Fruit fly (Drosophila melanogaster) whole organism, embryonic: ENCODE measurements around the gene MSBP.

Experiments used
- CG10209 ChIP-seq: fragments of 200-800 bp; sonication (Bioruptor generic); optimal IDR thresholded peaks from 3 replicates; lab custom pipeline; 2017; ENCODE audit warnings: missing biosample characterization, mild to moderate bottlenecking, missing genetic modification characterization, missing genetic modification reagents
- CG12299 ChIP-seq: fragments of 200-800 bp; sonication (Bioruptor generic); optimal IDR thresholded peaks from 2 replicates; lab custom pipeline; 2018; ENCODE audit warnings: missing biosample characterization, mild to moderate bottlenecking, missing genetic modification characterization
- CG12391 ChIP-seq: fragments of 200-800 bp; sonication (Bioruptor generic); optimal IDR thresholded peaks from 3 replicates; lab custom pipeline; 2018; ENCODE audit warnings: missing biosample characterization, mild to moderate bottlenecking, missing genetic modification characterization, moderate library complexity
- CG15514 ChIP-seq: fragments of 200-800 bp; sonication (Bioruptor generic); optimal IDR thresholded peaks from 3 replicates; lab custom pipeline; 2017; ENCODE audit warnings: missing biosample characterization, missing genetic modification characterization, mild to moderate bottlenecking, moderate library complexity, missing genetic modification reagents
- CG1603 ChIP-seq: fragments of 200-800 bp; sonication (Bioruptor generic); optimal IDR thresholded peaks from 2 replicates; lab custom pipeline; 2019; ENCODE audit warnings: missing biosample characterization, mild to moderate bottlenecking, missing genetic modification characterization, moderate library complexity
- CG17186 ChIP-seq: fragments of 200-800 bp; sonication (Bioruptor generic); optimal IDR thresholded peaks from 3 replicates; lab custom pipeline; 2017; ENCODE audit warnings: missing biosample characterization, missing genetic modification reagents, missing genetic modification characterization
- CG1792 ChIP-seq: fragments of 200-800 bp; sonication (Bioruptor generic); optimal IDR thresholded peaks from 2 replicates; lab custom pipeline; 2016; ENCODE audit warnings: missing biosample characterization, missing genetic modification characterization
- CG30403 ChIP-seq: fragments of 200-800 bp; sonication (Bioruptor generic); optimal IDR thresholded peaks from 3 replicates; lab custom pipeline; 2016; ENCODE audit warnings: missing biosample characterization, missing genetic modification characterization
- CG32532 ChIP-seq: fragments of 200-800 bp; sonication (Bioruptor generic); IDR thresholded peaks from 2 replicates; pipeline ENCODE4 v1.3.6; 2022; ENCODE audit warnings: missing biosample characterization, missing genetic modification characterization
- CG33557 ChIP-seq: fragments of 200-800 bp; sonication (Bioruptor generic); optimal IDR thresholded peaks from 2 replicates; lab custom pipeline; 2019; ENCODE audit warnings: missing biosample characterization, mild to moderate bottlenecking, missing genetic modification characterization, moderate library complexity
- CG34422 ChIP-seq: fragments of 200-800 bp; sonication (Bioruptor generic); IDR thresholded peaks from 3 replicates; pipeline ENCODE4 v1.3.6; 2022; ENCODE audit warnings: missing biosample characterization, missing genetic modification characterization
- CG6175 ChIP-seq: fragments of 200-800 bp; sonication (Bioruptor generic); IDR thresholded peaks from 3 replicates; pipeline ENCODE4 v1.3.6; 2022; ENCODE audit warnings: missing biosample characterization, missing genetic modification characterization
- CG6683 ChIP-seq: fragments of 200-800 bp; sonication (Bioruptor generic); optimal IDR thresholded peaks from 2 replicates; lab custom pipeline; 2017; ENCODE audit warnings: missing biosample characterization, mild to moderate bottlenecking, missing genetic modification characterization, missing genetic modification reagents
- CG6765 ChIP-seq: fragments of 200-800 bp; sonication (Bioruptor generic); optimal IDR thresholded peaks from 3 replicates; lab custom pipeline; 2017; ENCODE audit warnings: missing biosample characterization, mild to moderate bottlenecking, missing genetic modification characterization
- CG6854 ChIP-seq: fragments of 200-800 bp; sonication (Bioruptor generic); optimal IDR thresholded peaks from 3 replicates; lab custom pipeline; 2017; ENCODE audit warnings: missing biosample characterization, mild to moderate bottlenecking, missing genetic modification characterization
- CG7357 ChIP-seq: fragments of 200-800 bp; sonication (Bioruptor generic); IDR thresholded peaks from 3 replicates; pipeline ENCODE4 v1.3.6; 2022; ENCODE audit warnings: missing biosample characterization, missing genetic modification characterization
- CG7928 ChIP-seq: fragments of 200-800 bp; sonication (Bioruptor generic); optimal IDR thresholded peaks from 2 replicates; lab custom pipeline; 2017; ENCODE audit warnings: missing biosample characterization, mild to moderate bottlenecking, missing genetic modification characterization
- CG8290 ChIP-seq, 3 experiments: fragments of 200-800 bp; sonication (Bioruptor generic); optimal IDR thresholded peaks; 2 replicates each; lab custom pipeline; 2016 to 2019; ENCODE audit warnings: missing biosample characterization in 3 of 3, missing genetic modification characterization in 3 of 3, mild to moderate bottlenecking in 2 of 3, moderate library complexity in 1 of 3
- CG8388 ChIP-seq: fragments of 200-800 bp; sonication (Bioruptor generic); optimal IDR thresholded peaks from 2 replicates; lab custom pipeline; 2019; ENCODE audit warnings: missing biosample characterization, mild to moderate bottlenecking, missing genetic modification characterization, moderate library complexity
- CG8924 ChIP-seq: fragments of 200-800 bp; optimal IDR thresholded peaks from 3 replicates; lab custom pipeline; 2019; ENCODE audit warnings: missing biosample characterization, mild to moderate bottlenecking, missing genetic modification characterization, moderate library complexity
- CG9727 ChIP-seq: fragments of 200-800 bp; sonication (Bioruptor generic); optimal IDR thresholded peaks from 3 replicates; lab custom pipeline; 2017; ENCODE audit warnings: missing biosample characterization, mild to moderate bottlenecking, missing genetic modification characterization
- CG9797 ChIP-seq: fragments of 200-800 bp; sonication (Bioruptor generic); optimal IDR thresholded peaks from 3 replicates; lab custom pipeline; 2018; ENCODE audit warnings: missing biosample characterization, mild to moderate bottlenecking, missing genetic modification characterization
- Dll ChIP-seq: fragments of 200-800 bp; sonication (Bioruptor generic); IDR thresholded peaks from 4 replicates; pipeline ENCODE4 v1.3.6; 2022; ENCODE audit warnings: missing biosample characterization, missing genetic modification characterization; ENCODE audit not compliant: partially characterized antibody
- Doc3 ChIP-seq: fragments of 200-800 bp; sonication (Bioruptor generic); IDR thresholded peaks from 3 replicates; pipeline ENCODE4 v1.3.6; 2022; ENCODE audit warnings: missing biosample characterization, missing genetic modification characterization; ENCODE audit not compliant: partially characterized antibody
- Hey ChIP-seq: fragments of 200-800 bp; sonication (Bioruptor generic); optimal IDR thresholded peaks from 3 replicates; lab custom pipeline; 2018; ENCODE audit warnings: missing biosample characterization, mild to moderate bottlenecking, missing genetic modification characterization
- Hr39 ChIP-seq: fragments of >200 bp; optimal IDR thresholded peaks from 2 replicates; lab custom pipeline; 2017
- MBD-R2 ChIP-seq: fragments of 200-800 bp; sonication (Bioruptor generic); IDR thresholded peaks from 2 replicates; pipeline ENCODE4 v1.3.6; 2022; ENCODE audit warnings: missing biosample characterization, missing genetic modification characterization
- MESR4 ChIP-seq: fragments of 200-800 bp; sonication (Bioruptor generic); optimal IDR thresholded peaks from 2 replicates; lab custom pipeline; 2018; ENCODE audit warnings: missing biosample characterization, mild to moderate bottlenecking, missing genetic modification characterization, moderate library complexity
- Mad ChIP-seq: fragments of 200-800 bp; sonication (Bioruptor generic); optimal IDR thresholded peaks from 2 replicates; lab custom pipeline; 2016; ENCODE audit warnings: missing biosample characterization, missing genetic modification characterization
- Pdp1 ChIP-seq, 2 experiments: fragments of 200-800 bp; sonication (Bioruptor generic); optimal IDR thresholded peaks; 3 replicates each; lab custom pipeline; 2016; ENCODE audit warnings: missing biosample characterization in 2 of 2, missing genetic modification characterization in 2 of 2, mild to moderate bottlenecking in 1 of 2, moderate library complexity in 1 of 2
- Ptx1 ChIP-seq: fragments of 200-800 bp; sonication (Bioruptor generic); IDR thresholded peaks from 2 replicates; pipeline ENCODE4 v1.3.6; 2022; ENCODE audit warnings: missing biosample characterization, missing genetic modification characterization
- Sin3A ChIP-seq: fragments of >200 bp; optimal IDR thresholded peaks from 2 replicates; lab custom pipeline; 2018
- Sry-δ ChIP-seq: fragments of 200-800 bp; sonication (Bioruptor generic); optimal IDR thresholded peaks from 2 replicates; lab custom pipeline; 2016; ENCODE audit warnings: missing biosample characterization, missing genetic modification characterization
- Stat92E ChIP-seq, 3 experiments: fragments of >200 bp in 2 of 3; fragments of 200-800 bp in 1 of 3; sonication (Bioruptor generic) in 1 of 3; optimal IDR thresholded peaks; 2 replicates each; lab custom pipeline; 2017 to 2019; ENCODE audit warnings: missing biosample characterization in 3 of 3, missing genetic modification characterization in 3 of 3, mild to moderate bottlenecking in 1 of 3, moderate library complexity in 1 of 3
- Vsx1 ChIP-seq: fragments of 200-800 bp; sonication (Bioruptor generic); optimal IDR thresholded peaks from 2 replicates; lab custom pipeline; 2017; ENCODE audit warnings: missing biosample characterization, mild to moderate bottlenecking, missing genetic modification characterization, missing genetic modification reagents
- chn ChIP-seq: fragments of 200-800 bp; sonication (Bioruptor generic); optimal IDR thresholded peaks from 2 replicates; lab custom pipeline; 2016; ENCODE audit warnings: missing biosample characterization, missing genetic modification characterization
- dimm ChIP-seq: fragments of 200-800 bp; sonication (Bioruptor generic); IDR thresholded peaks from 2 replicates; pipeline ENCODE4 v1.3.6; 2022; ENCODE audit warnings: missing biosample characterization, missing genetic modification characterization
- gcm2 ChIP-seq: fragments of 200-800 bp; sonication (Bioruptor generic); optimal IDR thresholded peaks from 2 replicates; lab custom pipeline; 2016; ENCODE audit warnings: missing biosample characterization, missing genetic modification characterization
- gfzf ChIP-seq: fragments of 200-800 bp; sonication (Bioruptor generic); optimal IDR thresholded peaks from 2 replicates; lab custom pipeline; 2016; ENCODE audit warnings: missing biosample characterization, mild to moderate bottlenecking, missing genetic modification characterization, moderate library complexity
- insv ChIP-seq, 2 experiments: fragments of 200-800 bp; sonication (Bioruptor generic); optimal IDR thresholded peaks; 3 replicates each; lab custom pipeline; 2016 to 2018; ENCODE audit warnings: missing biosample characterization in 2 of 2, missing genetic modification characterization in 2 of 2
- nerfin-1 ChIP-seq: fragments of 200-800 bp; sonication (Bioruptor generic); optimal IDR thresholded peaks from 3 replicates; lab custom pipeline; 2019; ENCODE audit warnings: missing biosample characterization, mild to moderate bottlenecking, missing genetic modification characterization, moderate library complexity
- nmo ChIP-seq: fragments of 200-800 bp; sonication (Bioruptor generic); optimal IDR thresholded peaks from 2 replicates; lab custom pipeline; 2018; ENCODE audit warnings: missing biosample characterization, mild to moderate bottlenecking, missing genetic modification characterization, moderate library complexity
- nom ChIP-seq: fragments of 200-800 bp; sonication (Bioruptor generic); optimal IDR thresholded peaks from 2 replicates; lab custom pipeline; 2017; ENCODE audit warnings: missing biosample characterization, missing genetic modification characterization, mild to moderate bottlenecking, moderate library complexity, missing genetic modification reagents
- pfk ChIP-seq: fragments of 200-800 bp; sonication (Bioruptor generic); optimal IDR thresholded peaks from 2 replicates; lab custom pipeline; 2018; ENCODE audit warnings: missing biosample characterization, mild to moderate bottlenecking, missing genetic modification characterization, moderate library complexity
- run ChIP-seq: fragments of 200-800 bp; sonication (Bioruptor generic); optimal IDR thresholded peaks from 3 replicates; lab custom pipeline; 2018; ENCODE audit warnings: missing biosample characterization, mild to moderate bottlenecking, missing genetic modification characterization
- seq ChIP-seq: fragments of 200-800 bp; sonication (Bioruptor generic); IDR thresholded peaks from 2 replicates; pipeline ENCODE4 v1.3.6; 2022; ENCODE audit warnings: missing biosample characterization, missing genetic modification characterization
- tio ChIP-seq: fragments of 200-800 bp; sonication (Bioruptor generic); optimal IDR thresholded peaks from 2 replicates; lab custom pipeline; 2017; ENCODE audit warnings: missing biosample characterization, missing genetic modification characterization, inconsistent platforms
- ttk ChIP-seq: fragments of 200-800 bp; sonication (Bioruptor generic); IDR thresholded peaks from 2 replicates; pipeline ENCODE4 v2.1.2; 2022; ENCODE audit warnings: missing biosample characterization, missing genetic modification characterization
- tx ChIP-seq: fragments of 200-800 bp; sonication (Bioruptor generic); optimal IDR thresholded peaks from 2 replicates; lab custom pipeline; 2016; ENCODE audit warnings: missing biosample characterization, missing genetic modification characterization

Gene MSBP

DNA sequence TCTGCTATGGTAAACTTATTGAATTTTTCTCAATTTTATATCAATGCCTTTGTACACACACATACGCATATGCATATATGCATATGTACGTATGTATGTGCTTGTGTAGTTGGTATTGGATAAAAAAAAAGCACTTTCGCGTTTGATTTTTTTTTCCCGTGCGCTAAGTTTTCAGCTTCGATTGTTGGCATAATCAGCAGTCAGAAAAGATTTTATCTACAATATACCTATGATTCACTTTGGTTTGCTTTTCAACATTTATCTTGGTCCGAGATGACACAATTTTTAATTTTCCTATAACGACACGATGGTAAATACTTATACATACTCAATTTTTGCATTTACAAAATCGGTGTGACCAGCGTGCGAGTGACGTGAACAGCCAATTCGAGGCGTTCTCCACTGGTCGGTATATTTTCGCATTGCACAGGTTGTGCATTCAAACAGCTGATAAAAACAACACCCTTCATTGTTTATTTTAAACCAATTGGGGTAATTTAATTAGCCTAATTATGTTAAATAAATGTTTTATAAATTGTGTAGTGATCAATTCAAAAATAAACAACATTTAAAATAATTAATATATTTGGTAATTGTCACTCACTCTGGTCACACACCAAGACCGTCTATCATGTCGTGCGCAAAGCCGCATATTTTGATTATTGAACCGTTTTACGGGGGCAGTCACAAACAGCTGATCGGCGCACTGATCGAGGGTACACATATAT lies 36.9 kb downstream of the MSBP start, which contains the start of the genes UBL3 and CG15914 (continued):
- TF ChIP-seq CG7357 (GFP tag; lab: Robert Waterston, UW) (0 out of 3 replicates have a peak, but pooled peaks have one; percentile 22), CG17186 (peak; percentile 75), CG6175 (no peak), CG30403 (GFP tag; lab: Kevin White, UChicago) (peak; percentile 10), CG8290 (GFP tag; optimal IDR thresholded peaks at IDR 0.05; lab: Kevin White, UChicago) (no peak), CG8290 (tag; optimal IDR thresholded peaks at IDR 0.05; lab: Kevin White, UChicago) (peak in 1 of 2 experiments; percentile 9), CG12299 (tag; lab: Kevin White, UChicago) (peak; percentile 55), Ptx1 (GFP tag; lab: Robert Waterston, UW) (no peak), CG15514 (GFP tag; lab: Kevin White, UChicago) (peak; percentile 69), tio (GFP tag; lab: Kevin White, UChicago) (no peak), nerfin-1 (peak; percentile 82), ttk (GFP tag; lab: Robert Waterston, UW) (no peak), run (tag; lab: Kevin White, UChicago) (no peak), CG34422 (GFP tag; lab: Robert Waterston, UW) (no peak), gcm2 (no peak), nom (GFP tag; lab: Kevin White, UChicago) (peak; percentile 15), pfk (GFP tag; lab: Kevin White, UChicago) (no peak), CG8388 (GFP tag; lab: Kevin White, UChicago) (no peak), Sin3A (peak; percentile 67), Mad (no peak), Doc3 (GFP tag; lab: Robert Waterston, UW) (no peak), MESR4 (peak; percentile 80), CG32532 (GFP tag; lab: Robert Waterston, UW) (no peak), CG12391 (tag; lab: Kevin White, UChicago) (peak; percentile 57), Stat92E (GFP tag; optimal IDR thresholded peaks at IDR 0.05; lab: Kevin White, UChicago) (peak in 1 of 3 experiments; percentile 13), CG9797 (GFP tag; lab: Kevin White, UChicago) (peak; percentile 95), CG1792 (GFP tag; lab: Kevin White, UChicago) (no peak), CG10209 (GFP tag; lab: Kevin White, UChicago) (no peak), Sry-δ (GFP tag; lab: Kevin White, UChicago) (no peak), CG8924 (peak; percentile 44), CG1603 (peak; percentile 80), tx (GFP tag; lab: Kevin White, UChicago) (no peak), Hr39 (lab: Kevin White, UChicago) (no peak), Dll (GFP tag; lab: Robert Waterston, UW) (0 out of 4 replicates have a peak, but pooled peaks have one; percentile 32), insv (GFP tag; optimal IDR thresholded peaks at IDR 0.05; lab: Kevin White, UChicago) (peak in 1 of 2 experiments; percentile 34), CG7928 (GFP tag; lab: Kevin White, UChicago) (no peak), dimm (GFP tag; lab: Robert Waterston, UW) (no peak), Vsx1 (GFP tag; lab: Kevin White, UChicago) (peak; percentile 12), seq (no peak)

dm6 chrX:15849021-15849420 lies 40.9 kb downstream of the MSBP start, which contains the start of gene sun:
Gene sun, minus strand, starts transcription at chrX:15849258.
- TF ChIP-seq chn (no peak), CG6854 (no peak), MESR4 (peak; percentile 87), CG33557 (GFP tag; lab: Kevin White, UChicago) (no peak), MBD-R2 (GFP tag; lab: Robert Waterston, UW) (peak; percentile 37; the same call in 1 of the 2 replicates), gfzf (GFP tag; lab: Kevin White, UChicago) (peak; percentile 78), Hey (tag; lab: Kevin White, UChicago) (no peak), nmo (peak; percentile 3), CG6683 (GFP tag; lab: Kevin White, UChicago) (no peak), CG6765 (GFP tag; lab: Kevin White, UChicago) (no peak), Pdp1 (GFP tag; optimal IDR thresholded peaks at IDR 0.05; lab: Kevin White, UChicago) (peak in 1 of 2 experiments; percentile 99), CG9727 (no peak), CG17186 (no peak)
